Worm (Caenorhabditis elegans): Measurements from ENCODE around the gene F48G7.9.

DNA sequence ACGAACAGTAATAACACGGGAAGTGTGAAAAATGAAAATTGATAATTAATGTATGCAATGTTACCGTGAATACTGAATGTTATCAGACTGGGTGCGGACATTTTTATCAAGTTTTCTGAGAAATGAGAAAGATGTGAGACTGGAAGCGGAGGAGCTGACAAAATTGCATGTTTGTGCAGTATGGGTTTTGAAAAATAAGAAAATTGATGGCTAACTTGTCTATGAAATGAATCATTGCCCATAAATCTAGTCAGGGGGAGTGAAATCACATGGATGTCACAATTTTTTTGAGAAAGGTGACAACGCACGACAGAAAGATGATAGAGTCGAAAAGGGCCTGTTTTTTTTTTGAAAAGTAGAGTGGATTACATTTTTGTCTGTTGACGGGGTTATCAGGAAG lies 42.9 kb upstream of the F48G7.9 start, which contains the start of gene sru-24:
- TF ChIP-seq hlh-6 (tag; optimal IDR thresholded peaks at IDR 0.05) (no peak), sox-4 (tag; optimal IDR thresholded peaks at IDR 0.05) (no peak), ama-1 (optimal IDR thresholded peaks at IDR 0.05) (no peak), rnt-1 (tag; optimal IDR thresholded peaks at IDR 0.05) (no peak), lin-11 (tag; optimal IDR thresholded peaks at IDR 0.05) (no peak), K09A11.1 (tag; optimal IDR thresholded peaks at IDR 0.05; ENCODE audit: insufficient read depth) (no peak)
